Worm (Caenorhabditis elegans): ENCODE measurements around the gene T05A7.6.
A peak's percentile ranks its signal among the peaks of the same experiment; 100 is the strongest.

Gene T05A7.6

DNA sequence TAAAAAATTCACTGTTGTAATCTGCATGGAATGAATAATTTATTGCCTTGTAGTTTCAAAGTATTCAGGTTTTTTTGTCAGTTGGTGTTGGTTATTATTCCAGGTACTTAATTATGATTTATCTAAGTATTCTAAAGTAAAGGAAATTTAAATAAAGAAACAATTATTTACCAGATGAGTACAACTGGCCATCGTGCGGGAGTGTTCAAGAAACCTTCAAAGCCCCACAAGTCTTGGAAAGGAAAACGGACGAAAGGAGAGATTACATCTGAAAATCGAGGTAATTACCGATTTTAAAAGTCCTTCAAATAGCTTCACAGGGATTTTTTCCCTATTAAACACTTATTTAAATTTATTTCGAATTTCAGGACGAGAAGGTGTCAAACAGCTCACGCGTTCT is 38.5 kb upstream of the T05A7.6 start, which contains the start of gene tag-151 (continued):
- TF ChIP-seq hmg-20 (GFP tag; IDR thresholded peaks at IDR 0.05) (no peak), mel-28 (tag; optimal IDR thresholded peaks at IDR 0.05; ENCODE audit: borderline replicate concordance) (no peak), B0336.3 (GFP tag; IDR thresholded peaks at IDR 0.05) (peak; percentile 66; the same call in 1 of the 2 replicates), egrh-3 (GFP tag; IDR thresholded peaks at IDR 0.05) (no peak), F33H1.4 (GFP tag; IDR thresholded peaks at IDR 0.05) (no peak), bed-1 (GFP tag; IDR thresholded peaks at IDR 0.05) (no peak), attf-6 (GFP tag; IDR thresholded peaks at IDR 0.05) (no peak), B0019.2 (GFP tag; conservative IDR thresholded peaks at IDR 0.05) (no peak), ztf-26 (tag; optimal IDR thresholded peaks at IDR 0.05) (no peak), cebp-2 (GFP tag; IDR thresholded peaks at IDR 0.05) (no peak), sdz-38 (tag; optimal IDR thresholded peaks at IDR 0.05) (no peak), lag-1 (GFP tag; IDR thresholded peaks at IDR 0.05) (no peak), egl-44 (GFP tag; IDR thresholded peaks at IDR 0.05) (no peak), die-1 (tag; optimal IDR thresholded peaks at IDR 0.05) (no peak), nhr-90 (tag; optimal IDR thresholded peaks at IDR 0.05) (no peak), dox-1 (GFP tag; IDR thresholded peaks at IDR 0.05) (no peak), ets-4 (GFP tag; optimal IDR thresholded peaks at IDR 0.05) (no peak), madf-3 (GFP tag; IDR thresholded peaks at IDR 0.05) (peak; percentile 70; the same call in 1 of the 2 replicates), zfh-2 (GFP tag; conservative IDR thresholded peaks at IDR 0.05) (no peak), dpff-1 (tag; optimal IDR thresholded peaks at IDR 0.05) (no peak), madf-10 (tag; optimal IDR thresholded peaks at IDR 0.05) (no peak), ceh-100 (GFP tag; IDR thresholded peaks at IDR 0.05) (no peak), C17E4.6 (GFP tag; IDR thresholded peaks at IDR 0.05) (no peak), hrde-1 (tag; optimal IDR thresholded peaks at IDR 0.05; ENCODE audit: borderline replicate concordance) (peak; percentile 77), tbx-9 (tag; optimal IDR thresholded peaks at IDR 0.05; ENCODE audit: borderline replicate concordance) (no peak), atf-7 (tag; optimal IDR thresholded peaks at IDR 0.05) (no peak), lin-35 (GFP tag; optimal IDR thresholded peaks at IDR 0.05) (peak in 1 of 3 experiments; percentile 1), lsl-1 (GFP tag; optimal IDR thresholded peaks at IDR 0.05) (no peak), F10E7.11 (tag; optimal IDR thresholded peaks at IDR 0.05) (peak; percentile 45), zim-3 (tag; optimal IDR thresholded peaks at IDR 0.05) (no peak), let-526 (GFP tag; IDR thresholded peaks at IDR 0.05) (no peak), snpc-3.4 (tag; optimal IDR thresholded peaks at IDR 0.05) (peak; percentile 66), cebp-1 (GFP tag; IDR thresholded peaks at IDR 0.05) (no peak), cebp-1 (tag; optimal IDR thresholded peaks at IDR 0.05) (no peak), snpc-1.1 (tag; optimal IDR thresholded peaks at IDR 0.05; ENCODE audit: insufficient read depth) (no peak), ceh-91 (GFP tag; IDR thresholded peaks at IDR 0.05) (no peak), nfya-1 (tag; optimal IDR thresholded peaks at IDR 0.05; ENCODE audit: borderline replicate concordance, insufficient read depth) (no peak), Y56A3A.18 (GFP tag; IDR thresholded peaks at IDR 0.05) (peak; percentile 73), him-1 (tag; optimal IDR thresholded peaks at IDR 0.05) (peak; percentile 5), F22D6.2 (tag; optimal IDR thresholded peaks at IDR 0.05) (no peak), ztf-6 (GFP tag; IDR thresholded peaks at IDR 0.05) (no peak), lsy-27 (tag; optimal IDR thresholded peaks at IDR 0.05; ENCODE audit: borderline replicate concordance, insufficient read depth) (no peak), akir-1 (GFP tag; optimal IDR thresholded peaks at IDR 0.05) (no peak), nfyb-1 (GFP tag; IDR thresholded peaks at IDR 0.05) (no peak), ztf-3 (GFP tag; optimal IDR thresholded peaks at IDR 0.05) (no peak), madf-8 (GFP tag; conservative IDR thresholded peaks at IDR 0.05) (no peak), sptf-2 (GFP tag; optimal IDR thresholded peaks at IDR 0.05) (no peak), mcd-1 (GFP tag; IDR thresholded peaks at IDR 0.05) (no peak), T07F8.4 (tag; optimal IDR thresholded peaks at IDR 0.05) (no peak)

Measured in whole organism, young adult.